Worm (Caenorhabditis elegans): Measurements from ENCODE around the gene pfk-1.2.

Gene pfk-1.2

DNA sequence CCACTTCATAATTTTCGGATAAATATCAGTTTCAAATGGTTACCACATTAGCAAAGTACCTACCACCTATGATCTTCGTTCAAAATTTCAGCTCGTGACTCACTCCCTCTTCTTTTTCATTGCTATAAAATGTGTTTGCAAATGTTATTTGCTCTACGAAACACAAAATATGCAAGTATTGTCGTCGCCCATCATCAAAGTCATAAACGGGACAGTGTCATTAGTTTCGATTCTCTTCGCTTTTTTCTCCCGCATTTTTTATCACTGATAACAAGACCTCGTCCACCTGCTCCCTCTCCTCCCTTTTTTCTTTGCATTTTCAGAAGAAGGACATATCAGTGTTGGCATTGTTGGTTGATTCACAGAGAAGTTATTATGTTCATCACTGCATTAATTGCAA is 5.1 kb upstream of the pfk-1.2 start, which contains the start of gene C50F4.1:
C50F4.1 (plus strand) TSS at position 324 of the 400 bp plus-strand sequence.
- TF ChIP-seq flt-1 (GFP tag; IDR thresholded peaks at IDR 0.05) (no peak), ztf-29 (GFP tag; IDR thresholded peaks at IDR 0.05) (no peak), ref-1 (GFP tag; conservative IDR thresholded peaks at IDR 0.05) (no peak), klf-2 (GFP tag; conservative IDR thresholded peaks at IDR 0.05) (no peak), cog-1 (tag; optimal IDR thresholded peaks at IDR 0.05) (no peak), tab-1 (GFP tag; IDR thresholded peaks at IDR 0.05) (no peak), T22C8.4 (GFP tag; IDR thresholded peaks at IDR 0.05) (no peak), med-1 (GFP tag; optimal IDR thresholded peaks at IDR 0.05; ENCODE audit: insufficient read depth) (no peak), ztf-23 (GFP tag; IDR thresholded peaks at IDR 0.05) (no peak)

DNA sequence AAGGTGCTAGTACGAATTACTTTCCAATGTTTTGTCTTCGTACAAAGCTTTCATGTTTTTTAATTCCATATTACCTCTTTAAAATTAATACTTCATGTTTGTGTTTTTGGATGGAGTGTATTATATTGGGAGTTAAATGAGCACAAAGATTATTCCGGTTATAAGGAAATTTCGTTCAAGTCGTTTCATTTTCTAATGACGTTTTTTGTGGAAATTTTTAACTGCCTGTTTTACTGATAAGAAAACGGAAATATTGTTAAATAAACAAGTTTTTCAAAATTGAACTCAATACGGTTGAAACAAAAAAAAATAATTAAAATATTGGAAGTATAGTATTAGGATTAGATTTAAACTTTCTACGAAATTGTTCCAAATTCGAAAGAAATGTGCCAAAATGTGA is 4.3 kb upstream of the pfk-1.2 start:
- TF ChIP-seq klf-2 (GFP tag; conservative IDR thresholded peaks at IDR 0.05) (no peak), ztf-29 (GFP tag; IDR thresholded peaks at IDR 0.05) (no peak), tab-1 (GFP tag; IDR thresholded peaks at IDR 0.05) (no peak), cog-1 (tag; optimal IDR thresholded peaks at IDR 0.05) (no peak), ztf-23 (GFP tag; IDR thresholded peaks at IDR 0.05) (no peak), med-1 (GFP tag; optimal IDR thresholded peaks at IDR 0.05; ENCODE audit: insufficient read depth) (no peak)

DNA sequence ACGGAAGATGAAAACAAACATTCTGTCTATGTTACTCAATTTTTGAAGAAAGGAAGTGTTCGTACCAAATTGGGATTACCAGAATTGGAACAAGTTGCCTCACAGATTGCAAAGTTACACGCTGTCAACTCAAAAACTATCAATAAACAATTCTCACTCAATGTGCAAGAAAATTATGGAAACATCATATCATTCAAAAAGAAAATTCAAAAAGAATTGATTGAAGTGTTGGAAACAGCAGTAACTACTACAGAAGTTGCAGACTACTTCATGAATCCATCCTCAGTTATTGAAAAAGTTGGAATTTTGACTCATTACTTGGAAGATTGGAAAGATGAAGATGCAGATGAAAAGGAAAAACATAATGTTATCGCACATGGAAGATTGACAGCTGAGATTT is 3.6 kb upstream of the pfk-1.2 start:
- TF ChIP-seq tab-1 (GFP tag; IDR thresholded peaks at IDR 0.05), result no peak
- no peak for TF ChIP-seq ref-1 (GFP tag; conservative IDR thresholded peaks at IDR 0.05)
- no peak for TF ChIP-seq klf-2 (GFP tag; conservative IDR thresholded peaks at IDR 0.05)
- no peak for TF ChIP-seq cog-1 (tag; optimal IDR thresholded peaks at IDR 0.05)
- TF ChIP-seq ztf-23 (GFP tag; IDR thresholded peaks at IDR 0.05), result no peak

DNA sequence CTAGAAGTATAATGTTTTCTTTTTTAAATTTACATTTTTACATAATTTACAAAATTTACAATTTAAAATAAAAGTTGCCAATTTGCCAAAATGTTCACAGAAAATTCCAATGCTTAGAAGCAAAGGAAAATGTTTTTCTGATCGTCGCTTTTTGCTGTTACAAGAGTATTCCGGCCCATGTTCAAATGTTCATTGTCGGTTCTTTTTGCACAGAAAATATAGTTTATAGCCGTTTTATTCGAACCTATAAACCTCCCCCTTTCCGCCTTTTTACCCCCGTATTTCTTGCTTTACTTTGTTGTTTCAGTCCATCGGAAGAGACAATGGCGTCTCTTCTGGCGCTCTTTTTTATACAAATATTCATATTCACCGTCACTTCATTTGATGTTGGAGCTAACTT is 3.0 kb downstream of the pfk-1.2 start, which contains the start of gene tag-329:
tag-329 (plus strand) TSS at position 301 of the 400 bp plus-strand sequence.
- TF ChIP-seq ztf-23 (GFP tag; IDR thresholded peaks at IDR 0.05), result no peak
- TF ChIP-seq flt-1 (GFP tag; IDR thresholded peaks at IDR 0.05), result no peak
- no peak for TF ChIP-seq T22C8.4 (GFP tag; IDR thresholded peaks at IDR 0.05)
- TF ChIP-seq cog-1 (tag; optimal IDR thresholded peaks at IDR 0.05), result no peak
- no peak for TF ChIP-seq ztf-29 (GFP tag; IDR thresholded peaks at IDR 0.05)
- no peak for TF ChIP-seq med-1 (GFP tag; optimal IDR thresholded peaks at IDR 0.05; ENCODE audit: insufficient read depth)
- no peak for TF ChIP-seq klf-2 (GFP tag; conservative IDR thresholded peaks at IDR 0.05)
- no peak for TF ChIP-seq ref-1 (GFP tag; conservative IDR thresholded peaks at IDR 0.05)
- no peak for TF ChIP-seq tab-1 (GFP tag; IDR thresholded peaks at IDR 0.05)

DNA sequence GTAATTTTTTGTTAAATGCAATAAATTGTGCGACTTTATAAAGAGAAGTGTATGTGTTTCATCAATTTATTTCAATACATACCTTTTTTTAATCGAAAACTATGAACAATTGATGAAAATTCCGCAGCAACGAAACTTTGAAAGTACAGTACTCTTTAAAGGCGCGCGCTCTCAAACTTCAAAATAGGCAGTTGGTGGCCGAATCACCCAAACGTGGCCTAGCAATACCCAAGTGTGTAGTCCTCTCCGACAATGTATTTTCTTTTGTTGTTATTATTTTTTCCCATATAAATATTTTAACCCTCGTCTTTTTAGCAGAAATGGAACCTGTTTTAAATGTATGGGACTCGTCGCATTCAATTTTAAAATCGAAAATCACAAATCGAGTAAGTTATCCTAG is 4.9 kb downstream of the pfk-1.2 start, which contains the start of gene C50F4.4:
C50F4.4 (plus strand) TSS at position 267 of the 400 bp plus-strand sequence.
- TF ChIP-seq med-1 (GFP tag; optimal IDR thresholded peaks at IDR 0.05; ENCODE audit: insufficient read depth), result no peak
- no peak for TF ChIP-seq tab-1 (GFP tag; IDR thresholded peaks at IDR 0.05)
- 0 out of 2 replicates have a peak, but pooled peaks have one; percentile 15 for TF ChIP-seq ztf-23 (GFP tag; IDR thresholded peaks at IDR 0.05)
- no peak for TF ChIP-seq ztf-29 (GFP tag; IDR thresholded peaks at IDR 0.05)

DNA sequence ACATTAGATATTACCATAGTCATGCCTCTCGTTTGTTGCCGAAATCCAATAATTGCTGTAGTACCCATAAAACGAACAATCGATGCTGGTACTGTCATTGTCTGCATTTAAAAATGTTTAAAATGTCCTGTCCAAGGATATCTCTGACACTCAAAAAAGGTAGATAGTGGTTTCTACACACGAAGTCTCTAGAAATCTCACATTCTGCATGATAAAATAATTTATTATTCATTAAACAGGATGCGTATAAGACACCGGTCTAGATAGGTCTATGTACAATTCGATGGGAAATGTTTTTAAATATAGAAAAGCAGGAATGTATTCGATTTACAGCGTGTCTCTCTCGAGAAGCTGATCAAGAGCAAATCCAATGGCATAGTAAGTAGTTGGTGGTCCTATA is 8.0 kb downstream of the pfk-1.2 start, which contains the start of gene C50F4.12:
C50F4.12 (minus strand) TSS at position 101 of the 400 bp plus-strand sequence.
- TF ChIP-seq tab-1 (GFP tag; IDR thresholded peaks at IDR 0.05) (no peak), ref-1 (GFP tag; conservative IDR thresholded peaks at IDR 0.05) (no peak), ztf-23 (GFP tag; IDR thresholded peaks at IDR 0.05) (no peak), T22C8.4 (GFP tag; IDR thresholded peaks at IDR 0.05) (no peak), cog-1 (tag; optimal IDR thresholded peaks at IDR 0.05) (no peak), klf-2 (GFP tag; conservative IDR thresholded peaks at IDR 0.05) (no peak), med-1 (GFP tag; optimal IDR thresholded peaks at IDR 0.05; ENCODE audit: insufficient read depth) (no peak)

DNA sequence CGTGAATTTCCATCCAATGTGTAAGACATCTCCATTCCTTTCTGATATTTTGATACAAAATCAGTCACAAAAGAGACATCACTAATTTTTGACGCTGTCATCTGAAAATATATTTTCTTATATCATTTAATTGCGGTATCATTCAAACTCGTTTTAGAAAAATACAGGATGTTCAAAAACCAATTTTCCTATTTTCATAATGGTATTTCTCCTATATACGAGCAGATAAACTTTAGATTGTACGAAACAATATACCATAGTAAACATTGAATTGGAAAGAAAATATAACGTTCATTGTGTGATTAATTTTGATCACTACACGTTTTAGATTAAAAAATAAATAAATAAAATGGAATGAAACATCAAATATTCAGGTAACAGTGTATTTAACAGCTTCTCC is 9.9 kb downstream of the pfk-1.2 start, which contains the start of gene C50F4.16:
C50F4.16 (minus strand) TSS at position 101 of the 400 bp plus-strand sequence.
- TF ChIP-seq T22C8.4 (GFP tag; IDR thresholded peaks at IDR 0.05) (no peak), ztf-29 (GFP tag; IDR thresholded peaks at IDR 0.05) (no peak), tab-1 (GFP tag; IDR thresholded peaks at IDR 0.05) (no peak), klf-2 (GFP tag; conservative IDR thresholded peaks at IDR 0.05) (no peak), flt-1 (GFP tag; IDR thresholded peaks at IDR 0.05) (no peak), ref-1 (GFP tag; conservative IDR thresholded peaks at IDR 0.05) (no peak), med-1 (GFP tag; optimal IDR thresholded peaks at IDR 0.05; ENCODE audit: insufficient read depth) (no peak), cog-1 (tag; optimal IDR thresholded peaks at IDR 0.05) (no peak), ztf-23 (GFP tag; IDR thresholded peaks at IDR 0.05) (no peak)

DNA sequence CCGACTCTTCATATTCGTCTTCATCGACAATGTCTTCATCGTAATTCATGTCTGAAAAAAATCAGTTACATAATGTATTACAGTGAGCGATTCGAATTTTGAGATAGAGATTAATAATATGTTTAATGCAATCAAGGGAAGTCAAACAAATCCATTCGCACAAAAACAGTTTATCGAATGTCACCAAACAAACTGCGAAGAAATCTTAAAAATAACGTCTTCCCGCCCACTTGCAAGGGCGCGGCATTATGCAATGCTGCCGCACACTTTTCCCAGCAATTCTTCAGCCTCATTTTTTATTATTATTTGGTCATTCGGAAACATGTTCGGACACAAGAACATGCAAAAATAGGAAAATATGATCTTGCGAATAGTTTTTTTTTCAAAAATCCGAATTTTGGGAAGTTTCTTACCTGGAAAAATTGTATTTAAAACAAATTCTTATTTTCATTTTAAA is 12.6 kb downstream of the pfk-1.2 start, which contains the start of gene mdf-1:
mdf-1 (minus strand) TSS at position 51 of the 457 bp plus-strand sequence.
- TF ChIP-seq ref-1 (GFP tag; conservative IDR thresholded peaks at IDR 0.05) (0 out of 2 replicates have a peak, but pooled peaks have one; percentile 33), tab-1 (GFP tag; IDR thresholded peaks at IDR 0.05) (no peak), ztf-23 (GFP tag; IDR thresholded peaks at IDR 0.05) (peak; percentile 67; the same call in 1 of the 2 replicates), med-1 (GFP tag; optimal IDR thresholded peaks at IDR 0.05; ENCODE audit: insufficient read depth) (peak; percentile 28), klf-2 (GFP tag; conservative IDR thresholded peaks at IDR 0.05) (0 out of 2 replicates have a peak, but pooled peaks have one; percentile 35), flt-1 (GFP tag; IDR thresholded peaks at IDR 0.05) (0 out of 2 replicates have a peak, but pooled peaks have one; percentile 52)

DNA sequence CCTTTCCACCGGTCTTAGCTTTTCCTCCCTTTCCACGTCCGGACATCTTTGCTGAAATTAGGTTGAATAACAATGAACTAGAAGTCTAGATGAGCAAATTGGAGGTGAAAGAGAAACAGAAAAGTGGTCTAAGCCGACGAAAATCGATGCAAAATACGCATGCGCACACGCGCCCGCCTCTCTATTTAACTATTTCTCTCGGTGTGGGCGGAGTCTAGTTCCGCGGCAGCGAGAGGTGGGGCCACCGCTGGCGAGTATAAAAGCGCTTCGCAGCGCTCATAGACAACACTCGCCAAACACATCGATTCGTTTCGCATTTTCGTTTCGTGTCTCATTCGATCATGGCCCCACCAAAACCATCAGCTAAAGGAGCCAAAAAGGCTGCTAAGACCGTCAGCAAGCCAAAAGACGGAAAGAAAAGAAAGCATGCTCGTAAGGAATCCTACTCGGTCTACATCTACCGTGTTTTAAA is 13.7 kb downstream of the pfk-1.2 start, which contains the start of the genes his-35 and his-41:
his-35 (minus strand) TSS at position 51 of the 472 bp plus-strand sequence.
his-41 (plus strand) TSS at position 299 of the 472 bp plus-strand sequence.
- TF ChIP-seq ztf-29 (GFP tag; IDR thresholded peaks at IDR 0.05) (0 out of 2 replicates have a peak, but pooled peaks have one; percentile 20), klf-2 (GFP tag; conservative IDR thresholded peaks at IDR 0.05) (no peak), cog-1 (tag; optimal IDR thresholded peaks at IDR 0.05) (no peak), flt-1 (GFP tag; IDR thresholded peaks at IDR 0.05) (0 out of 2 replicates have a peak, but pooled peaks have one; percentile 9), T22C8.4 (GFP tag; IDR thresholded peaks at IDR 0.05) (peak; percentile 46), ref-1 (GFP tag; conservative IDR thresholded peaks at IDR 0.05) (no peak), ztf-23 (GFP tag; IDR thresholded peaks at IDR 0.05) (no peak; the same call in 1 of the 2 replicates), tab-1 (GFP tag; IDR thresholded peaks at IDR 0.05) (no peak), med-1 (GFP tag; optimal IDR thresholded peaks at IDR 0.05; ENCODE audit: insufficient read depth) (no peak)
